Worm (Caenorhabditis elegans): ENCODE results near the gene rpl-11.1.

rpl-11.1 gene

DNA sequence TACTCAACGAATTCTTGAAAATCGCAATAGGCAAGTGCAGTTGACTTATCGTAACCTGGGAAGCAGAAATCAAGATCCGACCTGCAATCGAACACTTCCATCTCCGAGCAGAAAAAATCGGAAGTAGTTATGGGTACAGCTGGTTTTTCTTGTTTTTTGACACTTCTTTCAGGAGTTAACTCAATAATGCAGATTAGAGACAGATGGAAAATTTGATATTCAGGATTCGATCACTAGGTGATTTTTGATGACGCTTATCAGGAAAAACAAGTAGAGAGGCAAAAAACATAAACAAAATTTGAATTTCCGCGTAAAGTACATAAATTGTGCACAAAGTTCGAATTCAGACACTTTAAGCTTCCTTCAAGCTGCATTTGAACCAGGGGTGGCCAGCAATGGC is 37.1 kb downstream of the rpl-11.1 start, which contains the start of gene srw-130:
TSS of gene srw-130 (minus strand) at position 101 of the 400 bp plus-strand sequence.
- TF ChIP-seq dao-5 (tag; optimal IDR thresholded peaks at IDR 0.05) (no peak), him-1 (tag; optimal IDR thresholded peaks at IDR 0.05) (no peak), W03F9.2 (tag; optimal IDR thresholded peaks at IDR 0.05) (no peak)

DNA sequence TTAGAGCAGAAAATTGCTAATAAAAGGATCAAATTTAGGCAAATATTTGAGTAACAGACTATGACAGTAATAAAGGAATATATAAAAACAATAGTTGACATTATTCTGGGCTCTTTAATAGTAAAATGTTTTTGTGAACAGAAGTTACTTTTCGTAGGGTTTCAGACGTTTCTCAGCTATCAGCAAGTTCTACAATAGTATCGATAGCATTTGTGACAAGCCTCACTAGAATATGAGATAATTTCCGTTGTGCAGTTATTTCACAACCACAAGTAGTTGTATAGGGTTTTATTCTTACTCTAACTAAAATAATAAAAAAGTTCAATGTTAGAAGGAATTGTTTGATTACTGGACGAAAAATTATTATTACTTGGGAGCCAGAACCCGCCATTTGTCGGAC is 39.3 kb downstream of the rpl-11.1 start, which contains the start of gene srbc-68:
TSS of gene srbc-68 (minus strand) at position 101 of the 400 bp plus-strand sequence.
- TF ChIP-seq W03F9.2 (tag; optimal IDR thresholded peaks at IDR 0.05) (no peak), dao-5 (tag; optimal IDR thresholded peaks at IDR 0.05) (no peak), him-1 (tag; optimal IDR thresholded peaks at IDR 0.05) (no peak)

DNA sequence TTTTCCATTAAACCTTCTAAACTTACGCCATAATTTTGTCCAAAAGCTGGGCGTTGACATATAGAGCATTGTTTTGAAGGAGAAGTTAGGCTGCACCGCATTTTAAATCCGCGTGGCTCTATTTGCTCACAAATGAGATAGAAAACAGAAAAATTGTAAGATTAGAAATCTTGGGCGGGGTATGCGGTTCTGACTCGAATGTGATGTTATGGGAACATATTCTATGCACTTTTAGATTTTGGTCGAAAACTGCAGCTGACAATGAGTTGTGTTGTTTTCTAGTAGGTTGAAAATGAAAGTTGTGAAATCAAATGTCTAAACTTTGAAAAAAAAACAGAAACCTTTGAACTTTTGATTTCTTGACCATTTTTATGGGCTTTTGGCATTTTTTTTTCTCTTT is 42.5 kb downstream of the rpl-11.1 start, which contains the start of gene nhr-222:
TSS of gene nhr-222 (minus strand) at position 101 of the 400 bp plus-strand sequence.
- TF ChIP-seq dao-5 (tag; optimal IDR thresholded peaks at IDR 0.05) (no peak), W03F9.2 (tag; optimal IDR thresholded peaks at IDR 0.05) (no peak), him-1 (tag; optimal IDR thresholded peaks at IDR 0.05) (no peak)

- no peak for TF ChIP-seq W03F9.2 (tag; optimal IDR thresholded peaks at IDR 0.05)
- no peak for TF ChIP-seq him-1 (tag; optimal IDR thresholded peaks at IDR 0.05)
- no peak for TF ChIP-seq dao-5 (tag; optimal IDR thresholded peaks at IDR 0.05)
Measured at ce11 chrV:3541117-3541516, 44.7 kb downstream of the rpl-11.1 start, which contains the start of gene srbc-67. Gene srbc-67, minus strand, starts transcription at chrV:3541217.

DNA sequence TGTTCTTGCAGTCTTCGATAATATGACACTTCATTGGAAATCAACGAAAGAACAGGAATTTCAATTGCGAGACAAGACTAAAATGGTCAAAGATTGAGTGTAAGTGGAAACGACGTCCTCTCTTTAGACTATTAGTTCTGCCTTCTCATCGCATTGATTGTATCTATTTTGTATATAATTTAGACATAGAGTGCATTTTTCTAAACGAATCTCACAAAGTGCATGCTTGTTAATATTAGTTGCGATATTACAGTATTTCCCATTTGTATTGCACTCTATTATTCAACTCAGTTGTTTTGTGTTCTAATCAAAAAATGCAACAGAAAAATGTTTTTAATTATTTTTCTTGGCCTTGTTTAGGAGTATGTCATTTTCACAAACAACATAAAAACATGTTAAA is 47.6 kb downstream of the rpl-11.1 start, which contains the start of gene nhr-93:
TSS of gene nhr-93 (minus strand) at position 101 of the 400 bp plus-strand sequence.
- TF ChIP-seq dao-5 (tag; optimal IDR thresholded peaks at IDR 0.05), result no peak
- no peak for TF ChIP-seq W03F9.2 (tag; optimal IDR thresholded peaks at IDR 0.05)
- no peak for TF ChIP-seq him-1 (tag; optimal IDR thresholded peaks at IDR 0.05)
